Worm (Caenorhabditis elegans) whole organism, L1 larva: ENCODE data around the gene jmjd-3.2.

Source experiments
- egl-27 ChIP-seq, 2 experiments: fragments of 150-350 bp in 1 of 2; sonication (generic microtip); optimal IDR thresholded peaks; 3 replicates each; lab custom pipeline; 2017 to 2018; ENCODE audit warnings: missing biosample characterization in 2 of 2, missing genetic modification characterization in 2 of 2, missing genetic modification reagents in 2 of 2
- lin-15B ChIP-seq: fragments of 150-350 bp; sonication (generic microtip); optimal IDR thresholded peaks from 3 replicates; lab custom pipeline; 2014; ENCODE audit warnings: missing biosample characterization, missing genetic modification characterization
- nhr-20 ChIP-seq: sonication (generic microtip); optimal IDR thresholded peaks from 2 replicates; lab custom pipeline; 2016; ENCODE audit warnings: mild to moderate bottlenecking, missing genetic modification characterization, missing compliant biosample characterization
- nhr-47 ChIP-seq: sonication (generic microtip); optimal IDR thresholded peaks from 2 replicates; lab custom pipeline; 2016; ENCODE audit warnings: mild to moderate bottlenecking, missing genetic modification characterization, moderate library complexity, missing compliant biosample characterization
- nhr-77 ChIP-seq: fragments of 150-350 bp; optimal IDR thresholded peaks from 2 replicates; lab custom pipeline; 2014; ENCODE audit warnings: missing biosample characterization, missing genetic modification characterization
- skn-1 ChIP-seq: fragments of 150-350 bp; optimal IDR thresholded peaks from 2 replicates; lab custom pipeline; 2014; ENCODE audit warnings: missing biosample characterization, missing genetic modification characterization
- unc-30 ChIP-seq: sonication (generic microtip); optimal IDR thresholded peaks from 2 replicates; lab custom pipeline; 2017; ENCODE audit warnings: missing biosample characterization, missing genetic modification characterization
- zag-1 ChIP-seq: fragments of 150-350 bp; optimal IDR thresholded peaks from 2 replicates; lab custom pipeline; 2014; ENCODE audit warnings: missing biosample characterization, missing genetic modification characterization
- ztf-11 ChIP-seq, 2 experiments: sonication (generic microtip); optimal IDR thresholded peaks; 2 replicates each; lab custom pipeline; 2016 to 2017; ENCODE audit warnings: missing genetic modification characterization in 2 of 2, missing biosample characterization in 1 of 2, missing compliant biosample characterization in 1 of 2

ce11 chrX:14424186-14424585, 23.8 kb upstream of the jmjd-3.2 start:
- TF ChIP-seq lin-15B (no peak), unc-30 (no peak), zag-1 (no peak), skn-1 (no peak), egl-27 (tag; optimal IDR thresholded peaks at IDR 0.05; lab: Kevin White, UChicago) (no peak), ztf-11 (tag; optimal IDR thresholded peaks at IDR 0.05; lab: Kevin White, UChicago) (no peak), nhr-77 (tag; lab: Kevin White, UChicago) (no peak), nhr-20 (tag; lab: Kevin White, UChicago) (no peak), nhr-47 (tag; lab: Kevin White, UChicago) (no peak)
